Worm (Caenorhabditis elegans): ENCODE measurements around the gene lipl-1.

Gene lipl-1

ce11 chrV:12944229-12944628, 24.4 kb downstream of the lipl-1 start, which contains the start of gene T16G1.3:
TSS of gene T16G1.3 (minus strand) at chrV:12944329.
- TF ChIP-seq nhr-11 (tag; optimal IDR thresholded peaks at IDR 0.05) (no peak), nhr-23 (tag; optimal IDR thresholded peaks at IDR 0.05) (no peak), nhr-21 (tag; optimal IDR thresholded peaks at IDR 0.05) (no peak), nhr-237 (tag; optimal IDR thresholded peaks at IDR 0.05) (no peak), Y55F3AM.14 (GFP tag; optimal IDR thresholded peaks at IDR 0.05) (no peak), lin-13 (GFP tag; optimal IDR thresholded peaks at IDR 0.05) (no peak)

DNA sequence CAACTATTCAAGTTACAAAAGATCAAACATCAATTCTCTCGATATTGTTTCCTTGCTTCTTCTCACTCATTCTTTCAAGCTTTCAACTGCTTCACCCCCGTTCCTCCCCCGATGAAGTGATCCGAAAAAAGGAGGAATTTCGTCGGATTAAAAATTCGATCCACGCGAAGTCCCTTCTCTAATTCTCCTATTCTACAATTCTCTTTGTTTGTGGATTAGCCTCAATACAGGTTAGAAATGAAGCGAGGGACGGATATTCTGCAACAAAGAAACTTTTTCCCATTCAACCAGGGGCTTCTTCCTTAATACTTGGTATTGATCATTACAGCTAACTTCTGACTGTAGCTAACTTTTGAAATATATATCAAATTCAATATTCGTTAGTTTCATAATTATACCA, 25.0 kb downstream of the lipl-1 start, which contains the start of gene grl-2:
Gene grl-2 (plus strand): TSS at position 301 of the 400 bp plus-strand sequence.
- TF ChIP-seq unc-55 (GFP tag; optimal IDR thresholded peaks at IDR 0.05) (no peak), crh-2 (tag; optimal IDR thresholded peaks at IDR 0.05) (no peak), lin-39 (tag; optimal IDR thresholded peaks at IDR 0.05) (no peak), nhr-11 (tag; optimal IDR thresholded peaks at IDR 0.05) (no peak), ztf-1 (GFP tag; conservative IDR thresholded peaks at IDR 0.05) (no peak), fos-1 (tag; optimal IDR thresholded peaks at IDR 0.05) (no peak), sem-4 (tag; optimal IDR thresholded peaks at IDR 0.05) (no peak), nhr-77 (tag; optimal IDR thresholded peaks at IDR 0.05) (no peak)

DNA sequence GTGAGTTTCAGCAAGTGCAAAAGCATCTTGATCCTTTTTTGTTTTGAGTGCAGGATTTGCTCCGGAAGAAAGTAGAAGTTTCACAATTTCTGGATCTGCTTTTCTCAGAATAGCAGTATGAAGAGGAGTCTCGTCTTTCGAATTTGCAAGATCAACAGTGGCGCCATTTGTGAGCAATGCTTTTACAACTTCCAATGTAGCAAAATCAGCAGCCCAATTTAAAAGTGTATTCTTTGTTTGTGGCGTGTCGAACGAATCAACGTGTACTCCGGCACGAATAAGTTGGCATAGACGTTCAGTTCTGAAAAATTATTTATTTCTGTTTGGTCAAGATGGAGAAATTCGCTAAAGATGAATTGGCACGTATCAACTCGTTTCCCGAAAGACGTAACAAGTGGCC, 29.8 kb downstream of the lipl-1 start, which contains the start of gene T16G1.13:
Gene T16G1.13 (plus strand): TSS at position 301 of the 400 bp plus-strand sequence.
- TF ChIP-seq crh-2 (tag; optimal IDR thresholded peaks at IDR 0.05) (no peak), lin-13 (GFP tag; optimal IDR thresholded peaks at IDR 0.05) (no peak), lin-11 (tag; optimal IDR thresholded peaks at IDR 0.05) (no peak), F13H6.1 (tag; optimal IDR thresholded peaks at IDR 0.05) (no peak), nhr-77 (tag; optimal IDR thresholded peaks at IDR 0.05) (no peak), skn-1 (tag; optimal IDR thresholded peaks at IDR 0.05) (no peak), nhr-12 (tag; optimal IDR thresholded peaks at IDR 0.05) (no peak), ztf-4 (tag; optimal IDR thresholded peaks at IDR 0.05) (no peak), sma-3 (GFP tag; optimal IDR thresholded peaks at IDR 0.05) (no peak), aly-2 (tag; optimal IDR thresholded peaks at IDR 0.05) (no peak), nhr-21 (tag; optimal IDR thresholded peaks at IDR 0.05) (no peak), mdl-1 (tag; optimal IDR thresholded peaks at IDR 0.05) (no peak), lsy-2 (tag; optimal IDR thresholded peaks at IDR 0.05) (no peak), gmeb-1 (tag; optimal IDR thresholded peaks at IDR 0.05) (no peak), mbf-1 (tag; optimal IDR thresholded peaks at IDR 0.05) (no peak)

ce11 chrV:12950812-12951528, 31.2 kb downstream of the lipl-1 start, which contains the start of the genes T16G1.9 and T16G1.18:
TSS of gene T16G1.9 (minus strand) at chrV:12950862.
TSS of gene T16G1.18 (plus strand) at chrV:12951304.
- TF ChIP-seq ceh-16 (tag; optimal IDR thresholded peaks at IDR 0.05) (no peak), nhr-23 (tag; optimal IDR thresholded peaks at IDR 0.05) (no peak), mab-5 (tag; optimal IDR thresholded peaks at IDR 0.05) (no peak), elt-1 (tag; optimal IDR thresholded peaks at IDR 0.05) (no peak), ZK546.5 (tag; optimal IDR thresholded peaks at IDR 0.05) (no peak), unc-39 (tag; optimal IDR thresholded peaks at IDR 0.05) (no peak), nhr-6 (tag; optimal IDR thresholded peaks at IDR 0.05) (no peak), R02D3.7 (tag; optimal IDR thresholded peaks at IDR 0.05) (no peak), egl-27 (tag; optimal IDR thresholded peaks at IDR 0.05) (no peak), crh-2 (tag; optimal IDR thresholded peaks at IDR 0.05) (peak; percentile 90), unc-55 (GFP tag; optimal IDR thresholded peaks at IDR 0.05) (peak; percentile 55), zag-1 (tag; optimal IDR thresholded peaks at IDR 0.05) (no peak), C34F6.9 (tag; optimal IDR thresholded peaks at IDR 0.05) (peak; percentile 67), ztf-1 (GFP tag; conservative IDR thresholded peaks at IDR 0.05) (no peak), nhr-129 (tag; optimal IDR thresholded peaks at IDR 0.05) (peak; percentile 48), fos-1 (tag; optimal IDR thresholded peaks at IDR 0.05) (peak; percentile 40), snpc-4 (tag; optimal IDR thresholded peaks at IDR 0.05) (peak; percentile 28), nhr-25 (tag; optimal IDR thresholded peaks at IDR 0.05) (no peak), elt-3 (tag; optimal IDR thresholded peaks at IDR 0.05) (no peak), skn-1 (tag; optimal IDR thresholded peaks at IDR 0.05) (no peak), peb-1 (tag; optimal IDR thresholded peaks at IDR 0.05) (no peak), ama-1 (optimal IDR thresholded peaks at IDR 0.05) (no peak), lin-39 (tag; optimal IDR thresholded peaks at IDR 0.05) (no peak), ztf-11 (tag; optimal IDR thresholded peaks at IDR 0.05) (no peak), ceh-82 (tag; optimal IDR thresholded peaks at IDR 0.05) (no peak), nhr-12 (tag; optimal IDR thresholded peaks at IDR 0.05) (no peak), mdl-1 (tag; optimal IDR thresholded peaks at IDR 0.05) (no peak), alr-1 (tag; optimal IDR thresholded peaks at IDR 0.05) (no peak), nhr-11 (tag; optimal IDR thresholded peaks at IDR 0.05) (no peak), blmp-1 (tag; optimal IDR thresholded peaks at IDR 0.05; ENCODE audit: insufficient read depth) (no peak), F13H6.1 (tag; optimal IDR thresholded peaks at IDR 0.05) (peak; percentile 46), nhr-237 (tag; optimal IDR thresholded peaks at IDR 0.05) (no peak), lsy-2 (tag; optimal IDR thresholded peaks at IDR 0.05) (peak in 1 of 2 experiments; percentile 70), unc-62 (GFP tag; optimal IDR thresholded peaks at IDR 0.05) (no peak), nhr-77 (tag; optimal IDR thresholded peaks at IDR 0.05) (no peak), lin-13 (GFP tag; optimal IDR thresholded peaks at IDR 0.05) (peak; percentile 9), aly-2 (tag; optimal IDR thresholded peaks at IDR 0.05) (no peak), gmeb-1 (tag; optimal IDR thresholded peaks at IDR 0.05) (peak; percentile 34)
